Worm (Caenorhabditis elegans): ENCODE results near the gene grl-31.

grl-31 gene

DNA sequence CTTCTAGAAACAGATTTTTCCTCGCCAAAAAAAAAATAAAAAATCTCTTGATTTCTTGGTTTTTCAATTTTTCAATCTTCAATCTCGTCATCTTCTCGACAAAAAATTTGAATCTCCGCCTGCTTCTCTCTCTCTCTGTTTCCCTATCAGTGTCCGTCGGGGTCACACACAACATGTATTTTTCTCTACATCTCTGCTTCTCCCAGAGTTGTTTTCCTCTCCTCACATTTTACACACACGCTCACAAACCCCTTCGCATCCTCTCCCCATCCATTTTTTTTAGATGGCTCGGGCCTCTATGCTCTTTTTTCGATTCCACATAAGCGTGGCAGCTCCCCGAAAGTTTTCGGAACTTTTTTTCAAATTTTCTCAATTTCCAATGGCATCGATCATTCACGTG lies 22.2 kb upstream of the grl-31 start (continued):
- TF ChIP-seq lin-39 (tag; optimal IDR thresholded peaks at IDR 0.05) = no peak
- no peak for TF ChIP-seq nhr-25 (tag; optimal IDR thresholded peaks at IDR 0.05; ENCODE audit: borderline replicate concordance, insufficient read depth)
- peak; percentile 74 for TF ChIP-seq hlh-11 (tag; optimal IDR thresholded peaks at IDR 0.05)
- no peak for TF ChIP-seq ZK546.5 (tag; optimal IDR thresholded peaks at IDR 0.05)
- peak; percentile 69 for TF ChIP-seq nhr-10 (tag; optimal IDR thresholded peaks at IDR 0.05)
- TF ChIP-seq ceh-32 (tag; optimal IDR thresholded peaks at IDR 0.05; ENCODE audit: poor library complexity) = no peak
- TF ChIP-seq nhr-6 (tag; optimal IDR thresholded peaks at IDR 0.05) = no peak
- peak; percentile 20 to 55 for TF ChIP-seq mdl-1 (tag; optimal IDR thresholded peaks at IDR 0.05)
- no peak for TF ChIP-seq Y105C5A.15 (GFP tag; IDR thresholded peaks at IDR 0.05)
- TF ChIP-seq zfp-3 (GFP tag; conservative IDR thresholded peaks at IDR 0.05) = 0 out of 2 replicates have a peak, but pooled peaks have one; percentile 9
- TF ChIP-seq nhr-76 (tag; optimal IDR thresholded peaks at IDR 0.05) = no peak
- no peak for TF ChIP-seq attf-4 (tag; optimal IDR thresholded peaks at IDR 0.05)
- no peak for TF ChIP-seq ztf-11 (tag; optimal IDR thresholded peaks at IDR 0.05)
- no peak for TF ChIP-seq gei-8 (GFP tag; optimal IDR thresholded peaks at IDR 0.05)
- TF ChIP-seq F26F4.8 (GFP tag; conservative IDR thresholded peaks at IDR 0.05) = no peak
- peak; percentile 34 for TF ChIP-seq dve-1 (tag; optimal IDR thresholded peaks at IDR 0.05; ENCODE audit: insufficient read depth)
- no peak for TF ChIP-seq Y5F2A.4 (GFP tag; optimal IDR thresholded peaks at IDR 0.05)
- TF ChIP-seq nhr-41 (GFP tag; IDR thresholded peaks at IDR 0.05) = no peak
- TF ChIP-seq rbr-2 (tag; optimal IDR thresholded peaks at IDR 0.05) = peak; percentile 15
- no peak for TF ChIP-seq Y75B8A.6 (GFP tag; IDR thresholded peaks at IDR 0.05)
- TF ChIP-seq Y48G9A.11 (GFP tag; IDR thresholded peaks at IDR 0.05) = no peak
- TF ChIP-seq lin-15B (tag; optimal IDR thresholded peaks at IDR 0.05) = no peak
- TF ChIP-seq T26A8.4 (GFP tag; IDR thresholded peaks at IDR 0.05) = no peak
- peak in 1 of 2 experiments; percentile 78 for TF ChIP-seq hif-1 (tag; optimal IDR thresholded peaks at IDR 0.05)
- no peak for TF ChIP-seq arid-1 (GFP tag; conservative IDR thresholded peaks at IDR 0.05)
- no peak for TF ChIP-seq zip-2 (tag; optimal IDR thresholded peaks at IDR 0.05)
- TF ChIP-seq hlh-30 (tag; optimal IDR thresholded peaks at IDR 0.05; ENCODE audit: insufficient read depth) = peak; percentile 70
- no peak for TF ChIP-seq tag-97 (GFP tag; IDR thresholded peaks at IDR 0.05)
- no peak for TF ChIP-seq ceh-82 (tag; optimal IDR thresholded peaks at IDR 0.05)
- no peak for TF ChIP-seq daf-8 (GFP tag; IDR thresholded peaks at IDR 0.05)
- TF ChIP-seq lin-38 (GFP tag; IDR thresholded peaks at IDR 0.05) = peak; percentile 24; the same call in 1 of the 2 replicates
- peak; percentile 34; the same call in 1 of the 2 replicates for TF ChIP-seq tra-1 (GFP tag; IDR thresholded peaks at IDR 0.05)
- no peak for TF ChIP-seq unc-130 (GFP tag; optimal IDR thresholded peaks at IDR 0.05)
- no peak for TF ChIP-seq nhr-77 (tag; optimal IDR thresholded peaks at IDR 0.05)
- no peak for TF ChIP-seq ama-1 (optimal IDR thresholded peaks at IDR 0.05)
- no peak for TF ChIP-seq R02D3.7 (tag; optimal IDR thresholded peaks at IDR 0.05)
- TF ChIP-seq nhr-48 (tag; optimal IDR thresholded peaks at IDR 0.05) = no peak
- TF ChIP-seq lin-13 (GFP tag; optimal IDR thresholded peaks at IDR 0.05) = peak; percentile 82
- TF ChIP-seq ceh-20 (GFP tag; IDR thresholded peaks at IDR 0.05) = 0 out of 2 replicates have a peak, but pooled peaks have one; percentile 10
- peak; percentile 66 for TF ChIP-seq dpl-1 (GFP tag; optimal IDR thresholded peaks at IDR 0.05)
- peak; percentile 55 for TF ChIP-seq pqm-1 (tag; optimal IDR thresholded peaks at IDR 0.05)
- TF ChIP-seq dmd-6 (GFP tag; IDR thresholded peaks at IDR 0.05) = peak; percentile 36; the same call in 1 of the 2 replicates
- peak; percentile 81 for TF ChIP-seq nhr-28 (tag; optimal IDR thresholded peaks at IDR 0.05)
- TF ChIP-seq mep-1 (tag; optimal IDR thresholded peaks at IDR 0.05) = peak; percentile 61
- no peak for TF ChIP-seq daf-12 (tag; optimal IDR thresholded peaks at IDR 0.05)
- no peak for TF ChIP-seq ctbp-1 (GFP tag; IDR thresholded peaks at IDR 0.05)
- TF ChIP-seq jun-1 (tag; optimal IDR thresholded peaks at IDR 0.05) = no peak
- no peak for TF ChIP-seq duxl-1 (tag; optimal IDR thresholded peaks at IDR 0.05; ENCODE audit: poor library complexity)
- TF ChIP-seq lir-3 (tag; optimal IDR thresholded peaks at IDR 0.05) = no peak
- no peak for TF ChIP-seq ceh-44 (GFP tag; IDR thresholded peaks at IDR 0.05)
- no peak for TF ChIP-seq skn-1 (tag; optimal IDR thresholded peaks at IDR 0.05)
- no peak for TF ChIP-seq snpc-4 (tag; optimal IDR thresholded peaks at IDR 0.05)
